Fruit fly (Drosophila melanogaster) whole organism, embryonic: ENCODE measurements around the gene CG32428.

ENCODE experiments used
- Aef1 ChIP-seq: fragments of 200-800 bp; sonication (Bioruptor generic); IDR thresholded peaks from 3 replicates; pipeline ENCODE4 v1.3.6; 2022; ENCODE audit warnings: missing biosample characterization, missing genetic modification characterization
- Atf6 ChIP-seq: fragments of 200-800 bp; sonication (Bioruptor generic); IDR thresholded peaks from 2 replicates; pipeline ENCODE4 v1.3.6; 2022; ENCODE audit warnings: missing biosample characterization, missing genetic modification characterization
- CG10147 ChIP-seq: fragments of 200-800 bp; sonication (Bioruptor generic); optimal IDR thresholded peaks from 2 replicates; lab custom pipeline; 2019; ENCODE audit warnings: missing biosample characterization, mild to moderate bottlenecking, missing genetic modification characterization, moderate library complexity
- CG16863 ChIP-seq: fragments of 200-800 bp; sonication (Bioruptor generic); optimal IDR thresholded peaks from 3 replicates; lab custom pipeline; 2016; ENCODE audit warnings: missing biosample characterization, missing genetic modification characterization
- CG17328 ChIP-seq: fragments of 200-800 bp; sonication (Bioruptor generic); IDR thresholded peaks from 2 replicates; pipeline ENCODE4 v1.3.6; 2022; ENCODE audit warnings: missing biosample characterization, missing genetic modification characterization
- CG17802 ChIP-seq: fragments of 200-800 bp; sonication (Bioruptor generic); optimal IDR thresholded peaks from 2 replicates; lab custom pipeline; 2018; ENCODE audit warnings: missing biosample characterization, mild to moderate bottlenecking, missing genetic modification characterization, moderate library complexity
- CG1792 ChIP-seq: fragments of 200-800 bp; sonication (Bioruptor generic); optimal IDR thresholded peaks from 2 replicates; lab custom pipeline; 2016; ENCODE audit warnings: missing biosample characterization, missing genetic modification characterization
- CG2116 ChIP-seq: fragments of 200-800 bp; sonication (Bioruptor generic); optimal IDR thresholded peaks from 3 replicates; lab custom pipeline; 2018; ENCODE audit warnings: missing biosample characterization, mild to moderate bottlenecking, missing genetic modification characterization
- CG2129 ChIP-seq: fragments of 200-800 bp; sonication (Bioruptor generic); IDR thresholded peaks from 2 replicates; pipeline ENCODE4 v1.3.6; 2022; ENCODE audit warnings: missing biosample characterization, missing genetic modification characterization; ENCODE audit not compliant: partially characterized antibody
- CG2875 ChIP-seq: fragments of 200-800 bp; sonication (Bioruptor generic); optimal IDR thresholded peaks from 2 replicates; lab custom pipeline; 2017; ENCODE audit warnings: missing biosample characterization, mild to moderate bottlenecking, missing genetic modification characterization, missing genetic modification reagents
- CG31388 ChIP-seq: fragments of 200-800 bp; sonication (Bioruptor generic); optimal IDR thresholded peaks from 2 replicates; lab custom pipeline; 2016; ENCODE audit warnings: missing biosample characterization, missing genetic modification characterization
- CG32772 ChIP-seq: fragments of 200-800 bp; sonication (Bioruptor generic); IDR thresholded peaks from 2 replicates; pipeline ENCODE4 v1.3.6; 2022; ENCODE audit warnings: missing biosample characterization, missing genetic modification characterization
- CG3995 ChIP-seq: fragments of 200-800 bp; sonication (Bioruptor generic); optimal IDR thresholded peaks from 3 replicates; lab custom pipeline; 2016; ENCODE audit warnings: missing biosample characterization, missing genetic modification characterization
- CG6272 ChIP-seq: fragments of 200-800 bp; sonication (Bioruptor generic); IDR thresholded peaks from 2 replicates; pipeline ENCODE4 v1.3.6; 2022; ENCODE audit warnings: missing biosample characterization, missing genetic modification characterization
- CG6683 ChIP-seq: fragments of 200-800 bp; sonication (Bioruptor generic); optimal IDR thresholded peaks from 2 replicates; lab custom pipeline; 2017; ENCODE audit warnings: missing biosample characterization, mild to moderate bottlenecking, missing genetic modification characterization, missing genetic modification reagents
- CG6791 ChIP-seq: fragments of 200-800 bp; sonication (Bioruptor generic); IDR thresholded peaks from 3 replicates; pipeline ENCODE4 v1.3.6; 2022; ENCODE audit warnings: missing biosample characterization, missing genetic modification characterization; ENCODE audit not compliant: partially characterized antibody
- CG9817 ChIP-seq: fragments of 200-800 bp; sonication (Bioruptor generic); optimal IDR thresholded peaks from 2 replicates; lab custom pipeline; 2018; ENCODE audit warnings: missing biosample characterization, mild to moderate bottlenecking, missing genetic modification characterization, moderate library complexity
- Camta ChIP-seq: fragments of 200-800 bp; sonication (Bioruptor generic); optimal IDR thresholded peaks from 2 replicates; lab custom pipeline; 2016; ENCODE audit warnings: missing biosample characterization, missing genetic modification characterization
- Dad ChIP-seq: fragments of 200-800 bp; sonication (Bioruptor generic); optimal IDR thresholded peaks from 3 replicates; lab custom pipeline; 2016; ENCODE audit warnings: missing biosample characterization, missing genetic modification characterization
- HHEX ChIP-seq: fragments of 200-800 bp; sonication (Bioruptor generic); optimal IDR thresholded peaks from 3 replicates; lab custom pipeline; 2017; ENCODE audit warnings: missing biosample characterization, mild to moderate bottlenecking, missing genetic modification characterization, missing genetic modification reagents
- HLH4C ChIP-seq: fragments of 200-800 bp; sonication (Bioruptor generic); IDR thresholded peaks from 3 replicates; pipeline ENCODE4 v1.3.6; 2022; ENCODE audit warnings: missing biosample characterization, missing genetic modification characterization; ENCODE audit not compliant: partially characterized antibody
- HLHmδ ChIP-seq: fragments of 200-800 bp; sonication (Bioruptor generic); optimal IDR thresholded peaks from 2 replicates; lab custom pipeline; 2018; ENCODE audit warnings: missing biosample characterization, mild to moderate bottlenecking, missing genetic modification characterization, moderate library complexity
- Mes4 ChIP-seq: fragments of 200-800 bp; sonication (Bioruptor generic); optimal IDR thresholded peaks from 2 replicates; lab custom pipeline; 2016; ENCODE audit warnings: missing biosample characterization, missing genetic modification characterization
- Nf-YA ChIP-seq: fragments of 200-800 bp; sonication (Bioruptor generic); IDR thresholded peaks from 2 replicates; pipeline ENCODE4 v1.3.6; 2022; ENCODE audit warnings: missing biosample characterization, missing genetic modification characterization
- NfI ChIP-seq: fragments of 200-800 bp; sonication (Bioruptor generic); optimal IDR thresholded peaks from 3 replicates; lab custom pipeline; 2018; ENCODE audit warnings: missing biosample characterization, mild to moderate bottlenecking, missing genetic modification characterization, moderate library complexity
- Oaz ChIP-seq: fragments of 200-800 bp; sonication (Bioruptor generic); IDR thresholded peaks from 2 replicates; pipeline ENCODE4 v1.3.6; 2022; ENCODE audit warnings: missing biosample characterization, missing genetic modification characterization
- disco-r ChIP-seq: fragments of 200-800 bp; sonication (Bioruptor generic); optimal IDR thresholded peaks from 2 replicates; lab custom pipeline; 2016; ENCODE audit warnings: missing biosample characterization, missing genetic modification characterization
- en ChIP-seq: fragments of 200-800 bp; sonication (Bioruptor generic); optimal IDR thresholded peaks from 2 replicates; lab custom pipeline; 2016; ENCODE audit warnings: missing biosample characterization, missing genetic modification characterization
- fd3F ChIP-seq: fragments of 200-800 bp; sonication (Bioruptor generic); optimal IDR thresholded peaks from 2 replicates; lab custom pipeline; 2018; ENCODE audit warnings: missing biosample characterization, mild to moderate bottlenecking, missing genetic modification characterization, moderate library complexity
- fd64A ChIP-seq: fragments of 200-800 bp; sonication (Bioruptor generic); optimal IDR thresholded peaks from 3 replicates; lab custom pipeline; 2018; ENCODE audit warnings: missing biosample characterization, mild to moderate bottlenecking, missing genetic modification characterization
- gem ChIP-seq: fragments of 200-800 bp; sonication (Bioruptor generic); optimal IDR thresholded peaks from 2 replicates; lab custom pipeline; 2019; ENCODE audit warnings: missing biosample characterization, mild to moderate bottlenecking, missing genetic modification characterization, moderate library complexity
- gsb-n ChIP-seq: fragments of 200-800 bp; sonication (Bioruptor generic); optimal IDR thresholded peaks from 3 replicates; lab custom pipeline; 2018; ENCODE audit warnings: missing biosample characterization, mild to moderate bottlenecking, missing genetic modification characterization
- kah ChIP-seq: fragments of 200-800 bp; sonication (Bioruptor generic); optimal IDR thresholded peaks from 2 replicates; lab custom pipeline; 2018; ENCODE audit warnings: missing biosample characterization, mild to moderate bottlenecking, missing genetic modification characterization
- lola ChIP-seq, 3 experiments: fragments of >200 bp in 2 of 3; fragments of 200-800 bp in 1 of 3; sonication (Bioruptor generic) in 1 of 3; optimal IDR thresholded peaks; 2 replicates each; lab custom pipeline; 2017 to 2019; ENCODE audit warnings: missing biosample characterization in 3 of 3, missing genetic modification characterization in 3 of 3, mild to moderate bottlenecking in 1 of 3, moderate library complexity in 1 of 3
- nerfin-2 ChIP-seq: fragments of 200-800 bp; sonication (Bioruptor generic); IDR thresholded peaks from 2 replicates; pipeline ENCODE4 v1.3.6; 2022; ENCODE audit warnings: missing biosample characterization, missing genetic modification characterization; ENCODE audit not compliant: partially characterized antibody
- pan ChIP-seq, 4 experiments: fragments of >200 bp in 3 of 4; fragments of 200-800 bp in 1 of 4; sonication (Bioruptor generic) in 1 of 4; optimal IDR thresholded peaks in 3 of 4; IDR thresholded peaks in 1 of 4; 2 replicates each; pipeline versions ENCODE4 v1.3.6 to Lab custom; 2017 to 2022; ENCODE audit warnings: missing biosample characterization in 2 of 4, missing genetic modification characterization in 2 of 4, mixed read lengths in 1 of 4
- pfk ChIP-seq: fragments of 200-800 bp; sonication (Bioruptor generic); optimal IDR thresholded peaks from 2 replicates; lab custom pipeline; 2018; ENCODE audit warnings: missing biosample characterization, mild to moderate bottlenecking, missing genetic modification characterization, moderate library complexity
- pros ChIP-seq: fragments of 200-800 bp; sonication (Bioruptor generic); optimal IDR thresholded peaks from 3 replicates; lab custom pipeline; 2019; ENCODE audit warnings: missing biosample characterization, mild to moderate bottlenecking, missing genetic modification characterization, moderate library complexity
- pum ChIP-seq: fragments of 200-800 bp; sonication (Bioruptor generic); optimal IDR thresholded peaks from 2 replicates; lab custom pipeline; 2016; ENCODE audit warnings: missing biosample characterization, missing genetic modification characterization
- row ChIP-seq: fragments of 200-800 bp; sonication (Bioruptor generic); IDR thresholded peaks from 3 replicates; pipeline ENCODE4 v1.3.6; 2022; ENCODE audit warnings: missing biosample characterization, missing genetic modification characterization
- salm ChIP-seq: fragments of 200-800 bp; sonication (Bioruptor generic); optimal IDR thresholded peaks from 2 replicates; lab custom pipeline; 2018; ENCODE audit warnings: missing biosample characterization, mild to moderate bottlenecking, missing genetic modification characterization
- scrt ChIP-seq: fragments of 200-800 bp; sonication (Bioruptor generic); optimal IDR thresholded peaks from 2 replicates; lab custom pipeline; 2018; ENCODE audit warnings: missing biosample characterization, mild to moderate bottlenecking, missing genetic modification characterization, moderate library complexity
- tap ChIP-seq: fragments of 200-800 bp; optimal IDR thresholded peaks from 3 replicates; lab custom pipeline; 2019; ENCODE audit warnings: missing biosample characterization, mild to moderate bottlenecking, missing genetic modification characterization, moderate library complexity
- tx ChIP-seq: fragments of 200-800 bp; sonication (Bioruptor generic); optimal IDR thresholded peaks from 2 replicates; lab custom pipeline; 2016; ENCODE audit warnings: missing biosample characterization, missing genetic modification characterization
- unc-4 ChIP-seq: fragments of 200-800 bp; sonication (Bioruptor generic); IDR thresholded peaks from 2 replicates; pipeline ENCODE4 v1.3.6; 2022; ENCODE audit warnings: missing biosample characterization, missing genetic modification characterization; ENCODE audit not compliant: partially characterized antibody
- vfl ChIP-seq: fragments of 200-800 bp; sonication (Bioruptor generic); optimal IDR thresholded peaks from 2 replicates; lab custom pipeline; 2016; ENCODE audit warnings: missing biosample characterization, missing genetic modification characterization
- zf30C ChIP-seq: fragments of 200-800 bp; sonication (Bioruptor generic); optimal IDR thresholded peaks from 3 replicates; lab custom pipeline; 2018; ENCODE audit warnings: missing biosample characterization, mild to moderate bottlenecking, missing genetic modification characterization
- zfh2 ChIP-seq: fragments of 200-800 bp; sonication (Bioruptor generic); optimal IDR thresholded peaks from 2 replicates; lab custom pipeline; 2016; ENCODE audit warnings: missing biosample characterization, missing genetic modification characterization

The CG32428 gene

dm6 chr3L:20444815-20445519 is 28.6 kb downstream of the CG32428 start (continued):
- TF ChIP-seq CG3995 (GFP tag; lab: Kevin White, UChicago) (no peak), en (GFP tag; lab: Kevin White, UChicago) (no peak), CG6791 (peak; percentile 63), zf30C (GFP tag; lab: Kevin White, UChicago) (no peak), CG6272 (peak; percentile 79), HHEX (GFP tag; lab: Kevin White, UChicago) (peak; percentile 87), pfk (no peak), CG2129 (GFP tag; lab: Robert Waterston, UW) (no peak), CG2116 (GFP tag; lab: Kevin White, UChicago) (peak; percentile 52), CG17328 (GFP tag; lab: Robert Waterston, UW) (peak; percentile 94), tx (peak; percentile 10), pum (GFP tag; lab: Kevin White, UChicago) (no peak), vfl (GFP tag; lab: Kevin White, UChicago) (peak; percentile 32), unc-4 (no peak), CG32772 (peak; percentile 87), CG2875 (GFP tag; lab: Kevin White, UChicago) (peak; percentile 83), Camta (peak; percentile 40), scrt (GFP tag; lab: Kevin White, UChicago) (peak; percentile 58), nerfin-2 (no peak), Oaz (GFP tag; lab: Robert Waterston, UW) (peak; percentile 85), CG16863 (GFP tag; lab: Kevin White, UChicago) (no peak), zfh2 (GFP tag; lab: Kevin White, UChicago) (peak; percentile 34), salm (peak; percentile 72), HLH4C (GFP tag; lab: Robert Waterston, UW) (peak; percentile 45; the same call in 1 of the 3 replicates), Mes4 (peak; percentile 15), fd3F (GFP tag; lab: Kevin White, UChicago) (peak; percentile 79), row (GFP tag; lab: Robert Waterston, UW) (peak; percentile 92), CG17802 (tag; lab: Kevin White, UChicago) (peak; percentile 43), fd64A (peak; percentile 68), tap (tag; lab: Kevin White, UChicago) (peak; percentile 84), CG31388 (GFP tag; lab: Kevin White, UChicago) (peak; percentile 71), gem (tag; lab: Kevin White, UChicago) (peak; percentile 92), pan (optimal IDR thresholded peaks at IDR 0.05; lab: Kevin White, UChicago) (no peak), pan (GFP tag; optimal IDR thresholded peaks at IDR 0.05 in 1 of 2, IDR thresholded peaks at IDR 0.05 in 1 of 2) (peak in 1 of 2 experiments; percentile 94), CG6683 (GFP tag; lab: Kevin White, UChicago) (peak; percentile 68), CG10147 (peak; percentile 78), HLHmδ (GFP tag; lab: Kevin White, UChicago) (no peak), CG1792 (no peak), Aef1 (peak; percentile 84), CG9817 (peak; percentile 69), Nf-YA (GFP tag; lab: Robert Waterston, UW) (peak; percentile 89), disco-r (no peak), Dad (GFP tag; lab: Kevin White, UChicago) (peak; percentile 42), pros (GFP tag; lab: Kevin White, UChicago) (no peak), gsb-n (tag; lab: Kevin White, UChicago) (peak; percentile 74), lola (GFP tag; optimal IDR thresholded peaks at IDR 0.05; lab: Kevin White, UChicago) (peak in 1 of 3 experiments; percentile 60), NfI (GFP tag; lab: Kevin White, UChicago) (peak; percentile 73), kah (GFP tag; lab: Kevin White, UChicago) (peak; percentile 58), Atf6 (GFP tag; lab: Robert Waterston, UW) (peak; percentile 92)
